Worm (Caenorhabditis elegans) whole organism, L3 larva: ENCODE data around the gene itsn-1.
"Not testable (repeated sequence)": the region's sequence is repeated elsewhere in the genome, so short reads cannot be mapped to it uniquely, and the experiment has no call there.

Source experiments
- R02D3.7 ChIP-seq: fragments of 150-350 bp; optimal IDR thresholded peaks from 2 replicates; lab custom pipeline; 2014; ENCODE audit warnings: missing biosample characterization, missing genetic modification characterization
- aly-2 ChIP-seq: fragments of 150-350 bp; optimal IDR thresholded peaks from 2 replicates; lab custom pipeline; 2014; ENCODE audit warnings: missing biosample characterization, missing genetic modification characterization
- ama-1 ChIP-seq: fragments of 150-350 bp; optimal IDR thresholded peaks from 2 replicates; lab custom pipeline; 2018
- ceh-16 ChIP-seq: sonication (generic microtip); optimal IDR thresholded peaks from 2 replicates; lab custom pipeline; 2017; ENCODE audit warnings: missing biosample characterization, missing genetic modification characterization
- ceh-28 ChIP-seq: fragments of 150-350 bp; optimal IDR thresholded peaks from 2 replicates; lab custom pipeline; 2014; ENCODE audit warnings: missing biosample characterization, missing genetic modification reagents, missing genetic modification characterization
- ceh-82 ChIP-seq: fragments of 150-350 bp; optimal IDR thresholded peaks from 2 replicates; lab custom pipeline; 2014; ENCODE audit warnings: missing biosample characterization, missing genetic modification characterization
- ceh-9 ChIP-seq: sonication (generic microtip); optimal IDR thresholded peaks from 2 replicates; lab custom pipeline; 2018; ENCODE audit warnings: missing biosample characterization, missing genetic modification characterization
- daf-12 ChIP-seq: fragments of 150-350 bp; optimal IDR thresholded peaks from 2 replicates; lab custom pipeline; 2014; ENCODE audit warnings: missing biosample characterization, missing genetic modification reagents, missing genetic modification characterization
- elt-1 ChIP-seq: fragments of 150-350 bp; optimal IDR thresholded peaks from 2 replicates; lab custom pipeline; 2014; ENCODE audit warnings: missing biosample characterization, missing genetic modification characterization
- elt-2 ChIP-seq: sonication (generic microtip); optimal IDR thresholded peaks from 2 replicates; lab custom pipeline; 2016; ENCODE audit warnings: missing genetic modification reagents, mild to moderate bottlenecking, missing genetic modification characterization, missing compliant biosample characterization
- fkh-10 ChIP-seq: sonication (generic microtip); optimal IDR thresholded peaks from 2 replicates; lab custom pipeline; 2017; ENCODE audit warnings: missing biosample characterization, missing genetic modification reagents, missing genetic modification characterization
- fkh-2 ChIP-seq: fragments of 150-350 bp; optimal IDR thresholded peaks from 2 replicates; lab custom pipeline; 2014; ENCODE audit warnings: missing biosample characterization, missing genetic modification reagents, missing genetic modification characterization
- fos-1 ChIP-seq: fragments of 150-350 bp; optimal IDR thresholded peaks from 2 replicates; lab custom pipeline; 2014; ENCODE audit warnings: missing biosample characterization, missing genetic modification characterization
- hmg-11 ChIP-seq: sonication (generic microtip); optimal IDR thresholded peaks from 2 replicates; lab custom pipeline; 2016; ENCODE audit warnings: missing genetic modification characterization, missing compliant biosample characterization
- jun-1 ChIP-seq: fragments of 150-350 bp; optimal IDR thresholded peaks from 2 replicates; lab custom pipeline; 2014; ENCODE audit warnings: missing biosample characterization, missing genetic modification reagents, missing genetic modification characterization
- lin-15B ChIP-seq: fragments of 150-350 bp; optimal IDR thresholded peaks from 2 replicates; lab custom pipeline; 2014; ENCODE audit warnings: missing biosample characterization, missing genetic modification characterization
- lin-39 ChIP-seq: fragments of 150-350 bp; optimal IDR thresholded peaks from 2 replicates; lab custom pipeline; 2018; ENCODE audit warnings: missing biosample characterization, missing genetic modification reagents, missing genetic modification characterization
- lsy-12 ChIP-seq: sonication (generic microtip); optimal IDR thresholded peaks from 2 replicates; lab custom pipeline; 2016; ENCODE audit warnings: mild to moderate bottlenecking, missing genetic modification characterization, missing compliant biosample characterization
- nfya-1 ChIP-seq: sonication (generic microtip); optimal IDR thresholded peaks from 2 replicates; lab custom pipeline; 2017; ENCODE audit warnings: missing genetic modification characterization, mild to moderate bottlenecking, missing compliant biosample characterization, antibody characterized with exemption, moderate library complexity; ENCODE audit not compliant: insufficient read depth
- nhr-11 ChIP-seq: fragments of 150-350 bp; optimal IDR thresholded peaks from 2 replicates; lab custom pipeline; 2014; ENCODE audit warnings: missing biosample characterization, missing genetic modification characterization
- nhr-25 ChIP-seq: sonication (generic microtip); optimal IDR thresholded peaks from 2 replicates; lab custom pipeline; 2017; ENCODE audit warnings: missing biosample characterization, missing genetic modification characterization
- nhr-28 ChIP-seq: fragments of 150-350 bp; optimal IDR thresholded peaks from 2 replicates; lab custom pipeline; 2014; ENCODE audit warnings: missing biosample characterization, missing genetic modification characterization
- nhr-43 ChIP-seq: sonication (generic microtip); optimal IDR thresholded peaks from 2 replicates; lab custom pipeline; 2016; ENCODE audit warnings: mild to moderate bottlenecking, missing genetic modification characterization, missing compliant biosample characterization; ENCODE audit not compliant: poor library complexity, severe bottlenecking
- nhr-67 ChIP-seq: fragments of 150-350 bp; optimal IDR thresholded peaks from 2 replicates; lab custom pipeline; 2014; ENCODE audit warnings: missing biosample characterization, missing genetic modification characterization
- nhr-76 ChIP-seq: fragments of 150-350 bp; sonication (generic microtip); optimal IDR thresholded peaks from 5 replicates; lab custom pipeline; 2014; ENCODE audit warnings: missing biosample characterization, missing genetic modification characterization
- nhr-77 ChIP-seq: fragments of 150-350 bp; optimal IDR thresholded peaks from 2 replicates; lab custom pipeline; 2014; ENCODE audit warnings: missing biosample characterization, missing genetic modification characterization
- pha-4 ChIP-seq: fragments of 150-350 bp; optimal IDR thresholded peaks from 2 replicates; lab custom pipeline; 2014; ENCODE audit warnings: missing biosample characterization, missing genetic modification reagents, missing genetic modification characterization
- skn-1 ChIP-seq: fragments of 150-350 bp; optimal IDR thresholded peaks from 2 replicates; lab custom pipeline; 2014; ENCODE audit warnings: missing biosample characterization, missing genetic modification characterization
- snpc-4 ChIP-seq: fragments of 150-350 bp; optimal IDR thresholded peaks from 2 replicates; lab custom pipeline; 2014; ENCODE audit warnings: missing biosample characterization, missing genetic modification characterization
- unc-62 ChIP-seq: fragments of 150-350 bp; sonication (generic microtip); optimal IDR thresholded peaks from 4 replicates; lab custom pipeline; 2014; ENCODE audit warnings: missing biosample characterization, missing genetic modification reagents, missing genetic modification characterization
- zag-1 ChIP-seq: fragments of 150-350 bp; optimal IDR thresholded peaks from 2 replicates; lab custom pipeline; 2014; ENCODE audit warnings: missing biosample characterization, missing genetic modification characterization
- ztf-11 ChIP-seq: fragments of 150-350 bp; optimal IDR thresholded peaks from 2 replicates; lab custom pipeline; 2014; ENCODE audit warnings: missing biosample characterization, missing genetic modification characterization

itsn-1 gene

DNA sequence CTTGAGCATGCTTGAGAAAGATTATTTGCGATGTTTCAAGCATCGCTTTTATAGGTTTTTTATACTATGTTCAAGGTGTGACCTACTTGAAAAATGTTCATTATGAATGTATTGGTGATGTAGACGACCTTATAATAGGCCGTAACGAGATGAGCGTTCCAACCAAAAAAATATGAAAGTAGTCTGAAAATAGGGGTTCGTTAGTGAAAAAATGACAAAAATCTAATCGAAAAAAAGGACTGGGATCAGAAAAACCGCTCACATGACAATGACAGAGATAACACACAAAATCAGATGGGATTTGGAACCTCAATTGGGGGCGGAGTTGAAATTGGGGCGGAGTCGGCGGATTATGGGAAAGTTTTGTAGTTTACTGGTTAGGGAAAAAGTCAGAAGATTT lies 31.4 kb downstream of the itsn-1 start, which contains the start of gene Y116A8C.40:
Y116A8C.40 (minus strand) TSS at position 101 of the 400 bp plus-strand sequence.
- TF ChIP-seq nhr-11 (no peak), fkh-2 (tag; lab: Kevin White, UChicago) (no peak)
- TF ChIP-seq, all 47 proteins: peak for 0

DNA sequence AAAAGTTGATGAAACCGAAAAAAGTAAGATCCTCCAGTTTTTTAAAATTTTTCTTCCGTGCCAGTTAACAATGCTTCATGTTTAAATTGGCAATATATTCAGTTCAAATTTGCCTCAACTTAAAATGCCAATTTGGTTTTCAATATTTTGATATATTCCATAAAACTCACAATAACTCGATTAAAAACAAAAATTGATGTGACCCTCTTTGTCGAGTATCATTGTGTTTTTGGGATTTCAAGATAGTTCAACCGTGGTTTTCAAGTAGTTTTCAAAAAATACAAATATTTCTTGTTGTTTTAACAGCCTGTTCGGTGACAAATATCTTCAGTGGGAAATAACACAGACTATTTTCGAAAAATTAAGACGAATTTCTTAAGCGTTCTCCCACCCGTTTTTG lies 33.5 kb downstream of the itsn-1 start:
- no peak for TF ChIP-seq nhr-77 (tag; lab: Kevin White, UChicago)
- TF ChIP-seq nhr-28: no peak
- no peak for TF ChIP-seq nhr-67 (tag; lab: Kevin White, UChicago)
- TF ChIP-seq ama-1: no peak
- no peak for TF ChIP-seq elt-1 (tag; lab: Kevin White, UChicago)
- TF ChIP-seq nhr-25 (tag; lab: Kevin White, UChicago): no peak
- no peak for TF ChIP-seq daf-12 (tag; lab: Kevin White, UChicago)
- no peak for TF ChIP-seq skn-1 (tag; lab: Kevin White, UChicago)
- no peak for TF ChIP-seq ceh-82 (tag; lab: Kevin White, UChicago)
- TF ChIP-seq nhr-11: no peak
- no peak for TF ChIP-seq elt-2 (tag; lab: Kevin White, UChicago)
- TF ChIP-seq ceh-16: no peak
- no peak for TF ChIP-seq hmg-11 (tag; lab: Kevin White, UChicago)
- TF ChIP-seq unc-62 (GFP tag; lab: Kevin White, UChicago): no peak
- TF ChIP-seq lin-39 (tag; lab: Kevin White, UChicago): no peak
- TF ChIP-seq zag-1 (tag; lab: Kevin White, UChicago): no peak

DNA sequence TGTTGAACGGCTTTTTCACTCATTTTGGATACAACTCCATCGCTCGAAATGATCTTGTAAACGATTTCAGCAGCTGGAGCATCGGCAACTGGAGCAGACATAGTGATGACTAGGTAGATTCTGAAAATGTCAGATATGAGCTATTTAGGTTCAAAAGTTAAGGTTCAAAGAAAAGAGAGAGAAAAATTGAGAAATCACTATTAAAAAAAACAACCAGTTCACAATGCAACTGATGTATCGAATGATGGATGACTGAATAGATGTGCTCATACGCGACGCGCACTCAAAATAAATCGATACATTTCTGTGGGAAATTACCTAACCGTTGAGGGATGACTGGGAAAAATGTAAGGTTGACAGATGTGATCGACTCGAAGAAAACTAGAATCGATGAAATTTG lies 43.0 kb downstream of the itsn-1 start, which contains the start of gene skr-13:
skr-13 (minus strand) TSS at position 101 of the 400 bp plus-strand sequence.
- TF ChIP-seq lin-15B (no peak), ceh-9 (no peak), fkh-10 (no peak), zag-1 (tag; lab: Kevin White, UChicago) (no peak)

- not testable (repeated sequence) for TF ChIP-seq pha-4, hmg-11, ztf-11 (tag; lab: Kevin White, UChicago)
These were observed 43.8 kb downstream of the itsn-1 start, which contains the start of gene skr-9 for ce11 chrIV:17163273-17163672. Gene skr-9 (plus strand): TSS chrIV:17163573.

- not testable (repeated sequence) for TF ChIP-seq jun-1; lsy-12 (tag; lab: Kevin White, UChicago); nhr-28
- TF ChIP-seq, all 47 proteins: peak for 0; not testable (repeated sequence) for 47
These were observed 46.3 kb downstream of the itsn-1 start, which contains the start of gene skr-8 for ce11 chrIV:17165734-17166133. Gene skr-8 (minus strand): TSS chrIV:17165834.

DNA sequence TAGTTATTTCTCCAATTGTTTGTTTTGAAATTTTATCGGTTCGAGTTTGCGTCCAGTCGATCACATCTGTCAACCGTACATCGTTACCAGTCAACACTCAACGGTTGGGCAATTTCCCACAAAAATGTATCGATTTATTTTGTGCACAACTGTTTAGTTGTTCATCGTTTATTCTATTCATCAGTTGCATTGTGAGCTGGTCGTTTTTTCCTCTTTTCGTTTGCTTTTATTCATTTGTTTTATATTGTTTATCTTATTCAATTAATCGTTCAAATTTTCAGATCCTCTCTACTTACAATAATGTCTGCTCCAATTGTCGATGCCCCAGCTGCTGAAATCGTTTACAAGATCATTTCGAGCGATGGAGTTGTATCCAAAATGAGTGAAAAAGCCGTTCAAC lies 47.5 kb downstream of the itsn-1 start, which contains the start of gene skr-12:
skr-12 (plus strand) TSS at position 301 of the 400 bp plus-strand sequence.
- TF ChIP-seq nhr-28: no peak
- no peak for TF ChIP-seq lsy-12 (tag; lab: Kevin White, UChicago)
- TF ChIP-seq nhr-43 (tag; lab: Kevin White, UChicago): no peak
- no peak for TF ChIP-seq daf-12 (tag; lab: Kevin White, UChicago)
- TF ChIP-seq fos-1 (tag; lab: Kevin White, UChicago): no peak
- TF ChIP-seq lin-39 (tag; lab: Kevin White, UChicago): no peak
- no peak for TF ChIP-seq ceh-9
- TF ChIP-seq aly-2 (tag; lab: Kevin White, UChicago): no peak
- no peak for TF ChIP-seq lin-15B
- no peak for TF ChIP-seq ama-1
- no peak for TF ChIP-seq ceh-16
- no peak for TF ChIP-seq hmg-11 (tag; lab: Kevin White, UChicago)
- TF ChIP-seq snpc-4 (tag; lab: Kevin White, UChicago): no peak
- TF ChIP-seq ceh-28 (tag; lab: Kevin White, UChicago): no peak
- no peak for TF ChIP-seq nhr-76
- no peak for TF ChIP-seq nfya-1 (tag; lab: Kevin White, UChicago)
- TF ChIP-seq R02D3.7 (tag; lab: Kevin White, UChicago): no peak
